Fruit fly (Drosophila melanogaster): ENCODE data around the gene Dfd.
A peak's percentile ranks its signal among the peaks of the same experiment; 100 is the strongest.

Dfd gene

DNA sequence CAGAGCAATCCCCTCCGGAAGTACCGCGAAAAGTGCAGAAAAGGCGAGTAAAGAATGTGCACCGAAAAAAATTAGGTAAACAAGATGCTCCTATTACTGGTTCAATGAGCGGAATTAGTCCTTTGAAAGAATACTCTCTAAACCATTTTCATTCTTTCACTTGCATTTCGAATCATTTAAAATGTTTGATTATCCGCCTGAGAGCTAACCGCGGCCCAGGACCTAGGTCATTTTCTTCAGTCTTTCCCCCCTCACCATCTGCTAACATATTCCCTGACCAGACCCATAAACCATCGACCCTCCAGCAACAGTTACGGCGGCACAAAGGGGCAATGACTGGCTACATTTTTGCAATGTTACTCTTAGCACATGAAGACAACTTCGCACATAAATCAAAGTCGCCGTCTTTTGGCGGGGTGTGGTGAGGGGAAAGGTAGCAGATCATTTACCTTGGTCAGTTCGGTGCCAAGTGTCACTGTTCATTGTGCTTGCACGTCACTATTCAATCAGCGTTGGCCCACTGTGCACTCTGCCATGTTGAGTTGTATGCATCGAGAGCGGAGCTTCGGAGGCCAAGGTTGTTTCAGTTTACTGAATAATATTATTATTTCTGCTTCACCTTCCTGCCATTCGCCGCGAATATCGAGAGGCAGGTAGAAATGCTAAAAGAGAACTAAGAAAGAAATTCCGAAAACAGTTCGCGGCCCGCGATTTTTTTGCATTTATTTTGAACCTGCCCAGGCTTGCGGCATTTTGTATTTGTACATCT is 20.7 kb downstream of the Dfd start:
- TF ChIP-seq EcR (GFP tag; optimal IDR thresholded peaks at IDR 0.05) (peak; percentile 97), Ets98B (GFP tag; IDR thresholded peaks at IDR 0.05) (no peak), Pif1B (GFP tag; optimal IDR thresholded peaks at IDR 0.05) (no peak), CG8301 (tag; optimal IDR thresholded peaks at IDR 0.05) (no peak), CG34367 (tag; optimal IDR thresholded peaks at IDR 0.05) (peak; percentile 13), CG10348 (GFP tag; IDR thresholded peaks at IDR 0.05) (no peak), CG17806 (tag; optimal IDR thresholded peaks at IDR 0.05) (peak; percentile 54), Snoo (tag; optimal IDR thresholded peaks at IDR 0.05) (peak; percentile 42), gl (tag; optimal IDR thresholded peaks at IDR 0.05) (peak; percentile 20), CG9948 (tag; optimal IDR thresholded peaks at IDR 0.05) (peak; percentile 57), CG8159 (tag; optimal IDR thresholded peaks at IDR 0.05) (peak; percentile 66), CG13204 (GFP tag; optimal IDR thresholded peaks at IDR 0.05) (peak; percentile 5)

DNA sequence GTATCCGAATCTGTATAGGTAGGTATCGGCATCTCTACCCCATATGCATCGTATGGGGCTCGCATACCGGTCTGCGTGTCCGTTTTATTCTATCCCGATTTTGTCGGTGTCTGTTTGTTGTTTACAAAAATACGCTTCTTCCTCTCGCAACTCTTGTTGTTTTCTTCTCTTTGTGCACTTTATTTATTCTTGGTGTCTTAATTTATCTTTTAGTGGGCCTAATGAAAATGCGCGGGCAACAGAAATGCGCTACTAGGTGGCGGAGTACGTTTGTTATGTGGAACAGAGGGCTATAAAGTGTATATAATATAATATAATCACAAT is 21.2 kb downstream of the Dfd start:
- TF ChIP-seq CG17806 (tag; optimal IDR thresholded peaks at IDR 0.05) (no peak), gl (tag; optimal IDR thresholded peaks at IDR 0.05) (no peak), CG34367 (tag; optimal IDR thresholded peaks at IDR 0.05) (peak; percentile 14)

DNA sequence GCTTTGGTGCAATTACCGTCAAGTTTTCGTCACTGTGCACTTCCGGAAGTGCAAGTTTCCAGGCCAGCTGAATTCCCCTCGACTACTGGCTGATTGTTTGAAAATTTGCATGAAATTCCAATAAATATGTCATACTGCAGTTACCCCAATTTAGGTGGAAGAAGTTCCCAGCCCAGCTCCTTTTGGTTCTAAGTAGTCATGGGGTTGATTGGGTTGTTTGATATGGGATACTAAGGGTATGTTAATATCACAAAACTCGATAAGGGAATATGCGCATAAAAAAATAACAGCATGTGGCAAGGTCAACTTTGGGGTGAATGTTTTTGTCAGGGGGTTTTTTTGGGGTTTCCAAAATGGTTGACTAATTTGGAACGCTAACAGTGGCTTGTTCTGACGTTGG is 21.6 kb downstream of the Dfd start:
- no peak for TF ChIP-seq Snoo (tag; optimal IDR thresholded peaks at IDR 0.05)
- TF ChIP-seq CG8159 (tag; optimal IDR thresholded peaks at IDR 0.05) = no peak
- no peak for TF ChIP-seq CG14655 (GFP tag; optimal IDR thresholded peaks at IDR 0.05)
- no peak for TF ChIP-seq CG12605 (GFP tag; IDR thresholded peaks at IDR 0.05)
- no peak for TF ChIP-seq CG13204 (GFP tag; optimal IDR thresholded peaks at IDR 0.05)
- TF ChIP-seq CG8301 (tag; optimal IDR thresholded peaks at IDR 0.05) = no peak
- no peak for TF ChIP-seq CG9948 (tag; optimal IDR thresholded peaks at IDR 0.05)
- TF ChIP-seq EcR (GFP tag; optimal IDR thresholded peaks at IDR 0.05) = no peak

DNA sequence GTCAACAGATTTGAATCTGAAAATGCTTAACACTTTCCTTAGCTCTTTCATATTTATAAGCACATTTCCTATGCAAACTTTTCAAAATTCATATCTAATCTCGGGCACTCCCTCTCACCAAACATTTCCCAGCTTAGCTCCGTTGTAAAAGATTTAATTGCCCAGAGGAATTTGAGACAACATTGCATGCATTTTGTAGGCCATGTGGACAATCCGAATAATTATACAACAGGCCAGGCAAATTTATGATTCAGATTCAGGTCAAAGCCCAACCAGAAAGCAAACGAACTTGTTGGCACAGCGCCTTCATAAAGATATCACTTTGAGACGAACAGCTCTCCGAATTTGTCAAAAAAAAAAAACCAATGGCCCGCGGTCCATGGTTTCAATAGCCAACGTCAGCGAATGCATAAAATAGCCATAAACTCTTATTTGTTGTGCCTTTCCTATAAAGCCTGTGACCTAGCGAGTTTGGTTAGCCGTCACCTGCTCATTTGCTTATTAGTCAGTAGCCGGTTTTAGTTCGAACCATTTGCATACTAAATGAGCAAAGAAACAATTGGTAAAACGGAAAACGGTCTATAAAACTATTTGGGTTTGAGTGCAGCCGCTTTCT is 22.4 kb downstream of the Dfd start:
- TF ChIP-seq CG10348 (GFP tag; IDR thresholded peaks at IDR 0.05) (no peak), fd96Ca (GFP tag; IDR thresholded peaks at IDR 0.05) (no peak), D1 (tag; optimal IDR thresholded peaks at IDR 0.05) (no peak), Pif1B (GFP tag; optimal IDR thresholded peaks at IDR 0.05) (no peak), CG13204 (GFP tag; optimal IDR thresholded peaks at IDR 0.05) (no peak), EcR (GFP tag; optimal IDR thresholded peaks at IDR 0.05) (no peak), Snoo (tag; optimal IDR thresholded peaks at IDR 0.05) (no peak), gl (tag; optimal IDR thresholded peaks at IDR 0.05) (no peak), CG32121 (GFP tag; IDR thresholded peaks at IDR 0.05) (no peak), Ets98B (GFP tag; IDR thresholded peaks at IDR 0.05) (no peak), CG9948 (tag; optimal IDR thresholded peaks at IDR 0.05) (no peak), CG8159 (tag; optimal IDR thresholded peaks at IDR 0.05) (no peak), CG17806 (tag; optimal IDR thresholded peaks at IDR 0.05) (no peak), CG8301 (tag; optimal IDR thresholded peaks at IDR 0.05) (no peak)

DNA sequence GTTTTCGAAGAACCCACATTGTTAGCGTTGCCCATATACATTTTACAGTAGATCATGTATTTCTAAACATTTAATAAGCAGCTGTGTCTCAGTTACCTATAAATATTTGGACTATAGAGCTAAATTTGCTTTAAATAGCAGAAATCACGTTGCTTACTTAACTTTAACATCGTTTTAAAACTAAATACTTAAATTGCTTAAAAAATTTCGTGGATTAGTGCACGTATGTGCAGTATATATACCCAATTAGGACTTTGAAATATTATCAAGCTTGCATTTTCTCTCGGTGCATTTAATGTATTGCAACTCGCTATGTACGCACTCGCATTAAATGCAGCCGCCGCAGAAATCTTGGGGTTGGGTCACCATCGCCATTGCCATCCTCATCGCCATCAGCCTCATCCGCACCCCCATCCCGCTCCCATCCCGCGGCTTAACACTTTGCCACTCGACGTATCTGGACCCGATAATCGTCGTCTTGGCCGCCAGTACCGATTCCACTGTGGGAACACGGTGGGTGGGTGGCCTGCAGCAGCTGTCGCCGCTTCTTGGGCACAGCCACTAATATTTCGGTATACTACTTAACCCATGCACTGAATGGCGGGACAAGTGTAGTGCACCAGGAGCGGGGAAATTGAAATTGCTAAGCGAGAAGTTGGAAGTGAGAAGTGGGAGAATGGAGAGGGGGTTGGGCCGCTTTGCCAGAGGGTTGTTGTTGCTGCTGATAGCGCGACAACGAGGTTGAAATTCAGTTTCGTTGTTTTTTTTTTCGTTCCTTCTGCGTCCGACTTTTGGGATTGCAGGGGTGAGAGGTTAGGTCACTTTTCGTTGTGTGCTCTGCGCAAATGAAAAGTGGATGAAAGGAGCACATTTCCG is 23.5 kb downstream of the Dfd start:
- TF ChIP-seq Ets98B (GFP tag; IDR thresholded peaks at IDR 0.05) = no peak
- TF ChIP-seq CG8301 (tag; optimal IDR thresholded peaks at IDR 0.05) = no peak
- TF ChIP-seq CG14655 (GFP tag; optimal IDR thresholded peaks at IDR 0.05) = no peak
- TF ChIP-seq CG17806 (tag; optimal IDR thresholded peaks at IDR 0.05) = peak; percentile 12
- no peak for TF ChIP-seq Snoo (tag; optimal IDR thresholded peaks at IDR 0.05)
- no peak for TF ChIP-seq CG32121 (GFP tag; IDR thresholded peaks at IDR 0.05)
- TF ChIP-seq fd96Ca (GFP tag; IDR thresholded peaks at IDR 0.05) = no peak
- TF ChIP-seq rn (GFP tag; IDR thresholded peaks at IDR 0.05) = no peak
- TF ChIP-seq CG4496 (GFP tag; IDR thresholded peaks at IDR 0.05) = no peak
- no peak for TF ChIP-seq CG10348 (GFP tag; IDR thresholded peaks at IDR 0.05)
- no peak for TF ChIP-seq Pif1B (GFP tag; optimal IDR thresholded peaks at IDR 0.05)
- TF ChIP-seq CG13204 (GFP tag; optimal IDR thresholded peaks at IDR 0.05) = no peak
- TF ChIP-seq CG8159 (tag; optimal IDR thresholded peaks at IDR 0.05) = peak; percentile 29
- no peak for TF ChIP-seq Pif1A (GFP tag; optimal IDR thresholded peaks at IDR 0.05)

DNA sequence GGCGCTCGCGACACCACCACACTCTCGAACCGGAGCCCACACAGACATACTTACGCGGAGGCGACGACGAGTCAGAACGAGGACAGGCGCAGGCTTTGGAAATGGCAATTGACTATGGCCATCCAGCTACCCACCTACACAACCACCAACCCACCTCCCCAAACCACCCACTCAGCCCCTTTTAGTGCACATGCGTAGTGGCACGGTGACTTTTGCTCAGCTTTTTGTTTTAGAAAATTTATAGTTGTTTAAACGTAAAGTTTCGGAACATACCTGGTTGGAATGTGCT is 24.1 kb downstream of the Dfd start:
- no peak for TF ChIP-seq CG15710 (tag; optimal IDR thresholded peaks at IDR 0.05)
- no peak for TF ChIP-seq CG34367 (tag; optimal IDR thresholded peaks at IDR 0.05)
- no peak for TF ChIP-seq CG13204 (GFP tag; optimal IDR thresholded peaks at IDR 0.05)
- TF ChIP-seq D1 (tag; optimal IDR thresholded peaks at IDR 0.05) = no peak
- TF ChIP-seq EcR (GFP tag; optimal IDR thresholded peaks at IDR 0.05) = no peak
- no peak for TF ChIP-seq CG32121 (GFP tag; IDR thresholded peaks at IDR 0.05)
